Fruit fly (Drosophila melanogaster) whole organism, prepupa: ENCODE data around the gene Fad2.

Source experiments
- CG11762 ChIP-seq: fragments of 200-800 bp; sonication (Bioruptor generic); optimal IDR thresholded peaks from 3 replicates; lab custom pipeline; 2016; ENCODE audit warnings: missing biosample characterization, missing genetic modification characterization; ENCODE audit not compliant: insufficient read depth
- CG11902 ChIP-seq: fragments of 200-800 bp; sonication (Bioruptor generic); optimal IDR thresholded peaks from 3 replicates; lab custom pipeline; 2016; ENCODE audit warnings: missing biosample characterization, missing genetic modification characterization
- CG1621 ChIP-seq: fragments of 200-800 bp; sonication (Bioruptor generic); optimal IDR thresholded peaks from 3 replicates; lab custom pipeline; 2018; ENCODE audit warnings: missing biosample characterization, mild to moderate bottlenecking, missing genetic modification characterization
- CG6163 ChIP-seq: fragments of 200-800 bp; sonication (Bioruptor generic); IDR thresholded peaks from 3 replicates; pipeline ENCODE4 v1.3.6; 2022; ENCODE audit warnings: missing biosample characterization, missing genetic modification characterization
- CG6854 ChIP-seq: fragments of 200-800 bp; sonication (Bioruptor generic); optimal IDR thresholded peaks from 2 replicates; lab custom pipeline; 2017; ENCODE audit warnings: missing biosample characterization, mild to moderate bottlenecking, missing genetic modification characterization
- Gug ChIP-seq: fragments of 200-800 bp; sonication (Bioruptor generic); IDR thresholded peaks from 2 replicates; pipeline ENCODE4 v1.3.6; 2022; ENCODE audit warnings: missing biosample characterization, missing genetic modification characterization
- Hr39 ChIP-seq: fragments of 200-800 bp; sonication (Bioruptor generic); optimal IDR thresholded peaks from 2 replicates; lab custom pipeline; 2016; ENCODE audit warnings: missing biosample characterization, missing genetic modification characterization
- Lpt ChIP-seq: fragments of 200-800 bp; sonication (Bioruptor generic); optimal IDR thresholded peaks from 3 replicates; lab custom pipeline; 2016; ENCODE audit warnings: missing biosample characterization, missing genetic modification characterization
- ss ChIP-seq, 2 experiments: fragments of 200-800 bp; sonication (Bioruptor generic); optimal IDR thresholded peaks; 2 replicates in 1 of 2; 3 replicates in 1 of 2; lab custom pipeline; 2017 to 2018; ENCODE audit warnings: mild to moderate bottlenecking in 2 of 2, missing biosample characterization in 2 of 2, missing genetic modification characterization in 2 of 2, moderate library complexity in 1 of 2

DNA sequence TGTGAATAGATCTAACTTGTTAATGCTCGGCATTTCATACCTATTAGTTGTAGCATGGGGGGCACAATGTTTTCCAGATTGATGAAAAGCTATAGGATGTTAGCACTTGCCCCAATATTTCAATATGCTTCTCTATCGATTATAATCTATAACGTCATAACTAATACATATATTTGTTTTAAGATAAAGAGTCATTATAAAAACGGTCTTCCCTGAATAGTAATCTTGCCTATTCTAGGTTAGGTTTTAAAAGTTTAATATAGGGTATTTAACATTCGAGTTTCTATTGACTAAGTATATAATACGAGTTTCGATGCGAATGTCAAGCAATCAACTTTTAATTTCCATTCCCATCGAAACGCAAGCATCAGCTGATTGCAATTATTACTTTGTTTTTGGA, 37.9 kb downstream of the Fad2 start, which contains the start of the genes CG6321 and Blos2:
- TF ChIP-seq CG1621 = no peak
- TF ChIP-seq Lpt = peak; percentile 61
- peak; percentile 52 to 62 for TF ChIP-seq ss (GFP tag; optimal IDR thresholded peaks at IDR 0.05; lab: Kevin White, UChicago)
- peak; percentile 70 for TF ChIP-seq CG6163
- peak; percentile 65 for TF ChIP-seq Hr39 (GFP tag; lab: Kevin White, UChicago)
- peak; percentile 35 for TF ChIP-seq CG11762 (GFP tag; lab: Kevin White, UChicago)
- TF ChIP-seq Gug (GFP tag; lab: Robert Waterston, UW) = peak; percentile 41
- TF ChIP-seq CG6854 = peak; percentile 19
- peak; percentile 43 for TF ChIP-seq CG11902
